Fruit fly (Drosophila melanogaster): ENCODE measurements around the gene kmr.

DNA sequence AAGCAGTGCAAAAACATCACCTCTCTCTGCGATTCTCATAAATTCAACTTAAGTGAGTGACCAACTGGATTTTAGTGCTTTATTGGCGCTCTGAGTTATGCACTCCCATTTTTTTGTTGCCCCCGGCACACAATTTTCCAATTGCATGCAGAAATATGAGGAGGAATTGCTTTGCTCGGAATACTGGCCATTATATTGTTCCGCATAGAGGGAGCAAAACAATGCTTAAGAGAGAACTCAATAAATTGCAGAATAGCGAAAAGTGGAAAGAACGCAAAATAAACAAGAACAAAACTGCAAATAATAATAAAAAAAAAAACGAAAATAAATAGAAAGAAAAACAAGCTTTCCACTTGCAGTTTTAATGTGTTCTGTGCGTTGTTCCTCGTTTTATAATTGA lies 5.8 kb downstream of the kmr start:
- TF ChIP-seq CG8478 (optimal IDR thresholded peaks at IDR 0.05) (no peak), CTCF (optimal IDR thresholded peaks at IDR 0.05) (no peak)
